Worm (Caenorhabditis elegans): ENCODE data around the gene F09G8.5.

F09G8.5 gene

ce11 chrIII:8237827-8238226 is 16.9 kb upstream of the F09G8.5 start, which contains the start of gene tsp-2 (continued):
- peak; percentile 47 for TF ChIP-seq pha-4 (tag; optimal IDR thresholded peaks at IDR 0.05)
- TF ChIP-seq D2030.7 (GFP tag; IDR thresholded peaks at IDR 0.05): no peak
- no peak for TF ChIP-seq bed-2 (GFP tag; IDR thresholded peaks at IDR 0.05)
- TF ChIP-seq T07F8.4 (tag; optimal IDR thresholded peaks at IDR 0.05): no peak

- TF ChIP-seq athp-1 (tag; optimal IDR thresholded peaks at IDR 0.05) (no peak), ztf-3 (GFP tag; optimal IDR thresholded peaks at IDR 0.05) (no peak), aptf-2 (GFP tag; conservative IDR thresholded peaks at IDR 0.05) (no peak), ceh-58 (GFP tag; IDR thresholded peaks at IDR 0.05) (no peak), ets-4 (GFP tag; optimal IDR thresholded peaks at IDR 0.05) (no peak), Y79H2A.3 (GFP tag; conservative IDR thresholded peaks at IDR 0.05) (no peak), dpl-1 (GFP tag; optimal IDR thresholded peaks at IDR 0.05) (no peak), ztf-25 (GFP tag; IDR thresholded peaks at IDR 0.05) (no peak), K12H6.12 (tag; optimal IDR thresholded peaks at IDR 0.05) (no peak), nfya-1 (tag; optimal IDR thresholded peaks at IDR 0.05; ENCODE audit: borderline replicate concordance, insufficient read depth) (no peak), ama-1 (optimal IDR thresholded peaks at IDR 0.05) (no peak), ama-1 (GFP tag; optimal IDR thresholded peaks at IDR 0.05) (no peak)
Observed at ce11 chrIII:8239325-8239724, 15.4 kb upstream of the F09G8.5 start, which contains the start of gene tsp-1. Gene tsp-1 (minus strand): TSS chrIII:8239423.

ce11 chrIII:8240247-8240646 is 14.5 kb upstream of the F09G8.5 start:
- no peak for TF ChIP-seq zim-3 (tag; optimal IDR thresholded peaks at IDR 0.05)
- peak; percentile 28 for TF ChIP-seq nhr-80 (tag; optimal IDR thresholded peaks at IDR 0.05)

DNA sequence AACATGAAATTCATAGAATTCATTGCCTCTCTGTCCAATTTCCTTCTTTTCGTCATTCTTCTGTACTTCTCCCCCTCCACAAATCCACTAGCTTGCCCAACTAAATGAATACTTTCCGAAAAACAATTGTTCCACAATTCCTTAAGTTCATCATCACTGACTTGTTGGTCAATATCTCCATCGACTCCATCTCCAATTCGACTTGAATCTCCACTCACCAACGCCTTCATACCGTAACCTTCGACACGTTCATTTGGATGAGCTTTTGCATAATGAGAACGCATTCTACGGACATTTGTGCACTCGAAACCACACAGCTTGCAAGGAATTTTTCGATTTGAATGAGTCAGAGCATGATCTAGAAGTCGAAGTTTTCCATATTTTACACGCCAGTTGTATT is 13.8 kb upstream of the F09G8.5 start:
- TF ChIP-seq aptf-3 (GFP tag; IDR thresholded peaks at IDR 0.05) (no peak), ztf-3 (GFP tag; optimal IDR thresholded peaks at IDR 0.05) (no peak), Y67H2A.10 (GFP tag; conservative IDR thresholded peaks at IDR 0.05) (no peak), pbrm-1 (GFP tag; IDR thresholded peaks at IDR 0.05) (no peak), nfya-1 (tag; optimal IDR thresholded peaks at IDR 0.05; ENCODE audit: borderline replicate concordance, insufficient read depth) (no peak), K11D2.4 (GFP tag; IDR thresholded peaks at IDR 0.05) (no peak), Y53G8AR.9 (GFP tag; conservative IDR thresholded peaks at IDR 0.05) (no peak), akir-1 (GFP tag; optimal IDR thresholded peaks at IDR 0.05) (no peak), attf-3 (GFP tag; conservative IDR thresholded peaks at IDR 0.05) (no peak), sptf-2 (GFP tag; optimal IDR thresholded peaks at IDR 0.05) (no peak), atf-7 (tag; optimal IDR thresholded peaks at IDR 0.05) (no peak), attf-5 (GFP tag; optimal IDR thresholded peaks at IDR 0.05) (no peak), B0336.3 (GFP tag; IDR thresholded peaks at IDR 0.05) (no peak), C17E4.6 (GFP tag; IDR thresholded peaks at IDR 0.05) (no peak), madf-6 (GFP tag; IDR thresholded peaks at IDR 0.05) (no peak), hrde-1 (tag; optimal IDR thresholded peaks at IDR 0.05; ENCODE audit: borderline replicate concordance) (no peak), D2030.7 (GFP tag; IDR thresholded peaks at IDR 0.05) (no peak)

- no peak for TF ChIP-seq pha-4 (tag; optimal IDR thresholded peaks at IDR 0.05)
- peak; percentile 25 for TF ChIP-seq tbp1 (GFP tag; optimal IDR thresholded peaks at IDR 0.05)
- no peak for TF ChIP-seq F22D6.2 (tag; optimal IDR thresholded peaks at IDR 0.05)
- no peak for TF ChIP-seq tbx-9 (tag; optimal IDR thresholded peaks at IDR 0.05; ENCODE audit: borderline replicate concordance)
- 0 out of 2 replicates have a peak, but pooled peaks have one; percentile 51 for TF ChIP-seq ceh-58 (GFP tag; IDR thresholded peaks at IDR 0.05)
- no peak for TF ChIP-seq atf-7 (tag; optimal IDR thresholded peaks at IDR 0.05)
- no peak for TF ChIP-seq T07F8.4 (tag; optimal IDR thresholded peaks at IDR 0.05)
- no peak for TF ChIP-seq Y67H2A.10 (GFP tag; conservative IDR thresholded peaks at IDR 0.05)
- TF ChIP-seq aptf-3 (GFP tag; IDR thresholded peaks at IDR 0.05): no peak
- no peak for TF ChIP-seq lsl-1 (GFP tag; optimal IDR thresholded peaks at IDR 0.05)
- no peak for TF ChIP-seq Y95B8A.8 (GFP tag; IDR thresholded peaks at IDR 0.05)
- no peak for TF ChIP-seq fkh-3 (tag; optimal IDR thresholded peaks at IDR 0.05)
- no peak for TF ChIP-seq ccch-3 (GFP tag; optimal IDR thresholded peaks at IDR 0.05)
- TF ChIP-seq nfyb-1 (GFP tag; IDR thresholded peaks at IDR 0.05): 0 out of 2 replicates have a peak, but pooled peaks have one; percentile 31
- no peak for TF ChIP-seq nfya-1 (tag; optimal IDR thresholded peaks at IDR 0.05; ENCODE audit: borderline replicate concordance, insufficient read depth)
- no peak for TF ChIP-seq nhr-120 (GFP tag; IDR thresholded peaks at IDR 0.05)
- no peak for TF ChIP-seq snpc-1.1 (tag; optimal IDR thresholded peaks at IDR 0.05; ENCODE audit: insufficient read depth)
- TF ChIP-seq F37B4.10 (GFP tag; IDR thresholded peaks at IDR 0.05): no peak
- TF ChIP-seq nhr-80 (tag; optimal IDR thresholded peaks at IDR 0.05): peak; percentile 46
Observed at ce11 chrIII:8242809-8243208, 12.0 kb upstream of the F09G8.5 start, which contains the start of gene C02F5.12. Gene C02F5.12 (minus strand): TSS chrIII:8243029.
